Worm (Caenorhabditis elegans) whole organism, late embryonic: Measurements from ENCODE around the gene Y39G8B.5.

Experiments used
- C08G9.2 ChIP-seq: sonication (generic microtip); optimal IDR thresholded peaks from 2 replicates; lab custom pipeline; 2016; ENCODE audit warnings: mild to moderate bottlenecking, missing genetic modification characterization, moderate library complexity, missing compliant biosample characterization
- F13H6.1 ChIP-seq: sonication (generic microtip); optimal IDR thresholded peaks from 2 replicates; lab custom pipeline; 2016; ENCODE audit warnings: missing genetic modification characterization, missing compliant biosample characterization
- K02D7.2 ChIP-seq: sonication (generic microtip); optimal IDR thresholded peaks from 2 replicates; lab custom pipeline; 2017; ENCODE audit warnings: mild to moderate bottlenecking, missing genetic modification characterization, missing compliant biosample characterization
- T23F11.4 ChIP-seq: fragments of 200-800 bp; sonication (Bioruptor generic); optimal IDR thresholded peaks from 2 replicates; lab custom pipeline; 2018; ENCODE audit warnings: mild to moderate bottlenecking, missing genetic modification characterization, missing compliant biosample characterization
- ceh-14 ChIP-seq: sonication (generic microtip); optimal IDR thresholded peaks from 2 replicates; lab custom pipeline; 2016; ENCODE audit warnings: missing genotype, missing genetic modification characterization, missing compliant biosample characterization
- ceh-2 ChIP-seq: sonication (generic microtip); optimal IDR thresholded peaks from 2 replicates; lab custom pipeline; 2016; ENCODE audit warnings: missing genotype, missing genetic modification characterization, missing compliant biosample characterization
- ceh-24 ChIP-seq: sonication (generic microtip); optimal IDR thresholded peaks from 2 replicates; lab custom pipeline; 2016; ENCODE audit warnings: mild to moderate bottlenecking, missing genetic modification characterization, missing compliant biosample characterization
- ceh-30 ChIP-seq: fragments of 150-350 bp; optimal IDR thresholded peaks from 2 replicates; lab custom pipeline; 2014; ENCODE audit warnings: missing biosample characterization, missing genetic modification characterization
- ceh-31 ChIP-seq: sonication (generic microtip); optimal IDR thresholded peaks from 2 replicates; lab custom pipeline; 2016; ENCODE audit warnings: missing genetic modification characterization, missing compliant biosample characterization
- ceh-34 ChIP-seq: sonication (generic microtip); optimal IDR thresholded peaks from 2 replicates; lab custom pipeline; 2016; ENCODE audit warnings: mild to moderate bottlenecking, missing genetic modification characterization, missing compliant biosample characterization
- ceh-6 ChIP-seq: fragments of 200-800 bp; sonication (Bioruptor generic); optimal IDR thresholded peaks from 2 replicates; lab custom pipeline; 2018; ENCODE audit warnings: mild to moderate bottlenecking, missing genetic modification characterization, missing compliant biosample characterization
- dve-1 ChIP-seq: sonication (generic microtip); optimal IDR thresholded peaks from 2 replicates; lab custom pipeline; 2017; ENCODE audit warnings: antibody characterized with exemption, mild to moderate bottlenecking, missing genetic modification characterization, missing compliant biosample characterization
- elt-2 ChIP-seq: sonication (generic microtip); optimal IDR thresholded peaks from 2 replicates; lab custom pipeline; 2016; ENCODE audit warnings: missing genetic modification reagents, missing genetic modification characterization, missing compliant biosample characterization
- elt-4 ChIP-seq: sonication (generic microtip); optimal IDR thresholded peaks from 2 replicates; lab custom pipeline; 2016; ENCODE audit warnings: missing genetic modification characterization, missing compliant biosample characterization
- ets-4 ChIP-seq: sonication (generic microtip); optimal IDR thresholded peaks from 2 replicates; lab custom pipeline; 2016; ENCODE audit warnings: missing genetic modification characterization, missing compliant biosample characterization
- fax-1 ChIP-seq: sonication (generic microtip); optimal IDR thresholded peaks from 2 replicates; lab custom pipeline; 2016; ENCODE audit warnings: missing genotype, missing genetic modification characterization, missing compliant biosample characterization
- fkh-10 ChIP-seq: fragments of 150-350 bp; optimal IDR thresholded peaks from 2 replicates; lab custom pipeline; 2014; ENCODE audit warnings: missing biosample characterization, missing genetic modification reagents, missing genetic modification characterization
- hlh-6 ChIP-seq: sonication (generic microtip); optimal IDR thresholded peaks from 2 replicates; lab custom pipeline; 2016; ENCODE audit warnings: missing genotype, missing genetic modification characterization, missing compliant biosample characterization
- hlh-8 ChIP-seq: sonication (generic microtip); optimal IDR thresholded peaks from 2 replicates; lab custom pipeline; 2016; ENCODE audit warnings: missing genotype, missing genetic modification characterization, missing compliant biosample characterization
- lim-6 ChIP-seq: sonication (generic microtip); optimal IDR thresholded peaks from 2 replicates; lab custom pipeline; 2016; ENCODE audit warnings: missing genetic modification characterization, missing compliant biosample characterization
- mec-3 ChIP-seq: sonication (generic microtip); optimal IDR thresholded peaks from 2 replicates; lab custom pipeline; 2016; ENCODE audit warnings: borderline replicate concordance, missing genetic modification characterization, missing compliant biosample characterization
- nfya-1 ChIP-seq: sonication (generic microtip); optimal IDR thresholded peaks from 2 replicates; lab custom pipeline; 2017; ENCODE audit warnings: missing genetic modification characterization, mild to moderate bottlenecking, missing compliant biosample characterization, antibody characterized with exemption, moderate library complexity
- nhr-232 ChIP-seq: sonication (generic microtip); optimal IDR thresholded peaks from 2 replicates; lab custom pipeline; 2016; ENCODE audit warnings: missing genetic modification characterization, missing compliant biosample characterization
- npax-4 ChIP-seq: sonication (generic microtip); optimal IDR thresholded peaks from 2 replicates; lab custom pipeline; 2016; ENCODE audit warnings: missing genetic modification characterization, missing compliant biosample characterization
- pax-1 ChIP-seq: fragments of 150-350 bp; optimal IDR thresholded peaks from 2 replicates; lab custom pipeline; 2014; ENCODE audit warnings: missing biosample characterization, missing genetic modification characterization
- pha-2 ChIP-seq: sonication (generic microtip); optimal IDR thresholded peaks from 2 replicates; lab custom pipeline; 2017; ENCODE audit warnings: mild to moderate bottlenecking, missing genetic modification characterization, missing compliant biosample characterization
- pha-4 ChIP-seq: fragments of 150-350 bp; optimal IDR thresholded peaks from 2 replicates; lab custom pipeline; 2018; ENCODE audit warnings: missing biosample characterization, missing genetic modification reagents, missing genetic modification characterization
- pqm-1 ChIP-seq: sonication (generic microtip); optimal IDR thresholded peaks from 2 replicates; lab custom pipeline; 2016; ENCODE audit warnings: missing genetic modification characterization, missing compliant biosample characterization
- rnt-1 ChIP-seq: sonication (generic microtip); optimal IDR thresholded peaks from 2 replicates; lab custom pipeline; 2016; ENCODE audit warnings: missing genetic modification characterization, missing compliant biosample characterization
- sdc-2 ChIP-seq: sonication (generic microtip); optimal IDR thresholded peaks from 2 replicates; lab custom pipeline; 2016; ENCODE audit warnings: missing genotype, missing genetic modification characterization, missing compliant biosample characterization
- sox-2 ChIP-seq: fragments of 200-800 bp; sonication (Bioruptor generic); IDR thresholded peaks from 2 replicates; pipeline ENCODE4 v1.3.6; 2022; ENCODE audit warnings: missing genetic modification reagents, missing genetic modification characterization, missing compliant biosample characterization
- sox-4 ChIP-seq: sonication (generic microtip); optimal IDR thresholded peaks from 2 replicates; lab custom pipeline; 2017; ENCODE audit warnings: mild to moderate bottlenecking, missing genetic modification characterization, inconsistent platforms, missing compliant biosample characterization
- tbx-7 ChIP-seq: sonication (generic microtip); optimal IDR thresholded peaks from 2 replicates; lab custom pipeline; 2016; ENCODE audit warnings: missing genotype, missing genetic modification characterization, missing compliant biosample characterization
- unc-42 ChIP-seq: sonication (generic microtip); optimal IDR thresholded peaks from 2 replicates; lab custom pipeline; 2016; ENCODE audit warnings: missing genotype, missing genetic modification characterization, missing compliant biosample characterization
- unc-55 ChIP-seq: sonication (generic microtip); optimal IDR thresholded peaks from 2 replicates; lab custom pipeline; 2017; ENCODE audit warnings: missing biosample characterization, missing genetic modification reagents, missing genetic modification characterization
- unc-86 ChIP-seq: sonication (generic microtip); optimal IDR thresholded peaks from 2 replicates; lab custom pipeline; 2016; ENCODE audit warnings: missing genetic modification characterization, missing compliant biosample characterization
- zip-5 ChIP-seq: sonication (generic microtip); optimal IDR thresholded peaks from 2 replicates; lab custom pipeline; 2016; ENCODE audit warnings: missing genetic modification characterization, missing compliant biosample characterization

The Y39G8B.5 gene

DNA sequence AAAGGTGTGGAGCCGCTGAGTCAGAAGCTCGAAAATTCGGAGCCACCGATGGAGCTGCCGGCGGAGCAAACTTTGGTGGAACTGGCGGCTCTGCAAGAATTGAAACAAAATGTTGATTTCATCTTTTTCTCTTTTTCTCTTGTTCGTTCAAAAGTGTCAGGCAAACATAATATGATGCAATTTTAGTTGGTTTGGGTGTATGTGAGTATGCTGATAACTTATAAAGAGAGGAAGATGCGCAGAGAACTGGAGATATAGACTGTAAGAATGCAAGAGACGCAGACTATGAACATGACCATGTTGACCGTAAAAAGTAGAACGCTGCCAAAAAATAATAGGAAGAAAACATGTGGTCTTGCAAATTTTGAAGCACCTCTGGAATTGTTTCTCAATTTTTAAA lies 37.6 kb downstream of the Y39G8B.5 start:
- peak; percentile 59 for TF ChIP-seq elt-2
- no peak for TF ChIP-seq pha-4 (tag; lab: Kevin White, UChicago)
- TF ChIP-seq npax-4 (tag; lab: Kevin White, UChicago): no peak
- TF ChIP-seq mec-3 (tag; lab: Kevin White, UChicago): no peak
- TF ChIP-seq rnt-1 (tag; lab: Kevin White, UChicago): no peak

DNA sequence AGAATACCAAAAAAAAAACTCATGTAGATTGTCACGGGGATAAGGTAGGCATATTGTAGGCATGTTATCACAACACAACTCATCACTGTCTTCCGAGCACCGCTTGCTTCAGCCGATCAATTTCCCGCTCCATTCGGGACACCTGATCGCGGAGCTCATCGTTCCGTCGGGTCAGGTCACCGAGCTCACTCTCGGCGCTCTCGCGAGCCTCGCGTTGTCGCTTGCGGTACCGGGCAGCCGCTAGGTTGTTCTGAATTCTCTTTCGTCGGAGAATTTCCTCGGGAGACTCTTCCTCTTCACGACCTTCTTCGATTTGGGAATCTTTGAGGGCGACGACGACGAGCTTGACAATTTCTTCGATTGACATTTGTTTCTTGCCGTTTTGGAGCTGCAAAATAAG lies 39.7 kb downstream of the Y39G8B.5 start:
- TF ChIP-seq rnt-1 (tag; lab: Kevin White, UChicago): no peak
- no peak for TF ChIP-seq pha-4 (tag; lab: Kevin White, UChicago)
- TF ChIP-seq C08G9.2 (tag; lab: Kevin White, UChicago): no peak
- no peak for TF ChIP-seq hlh-6 (tag; lab: Kevin White, UChicago)
- no peak for TF ChIP-seq nhr-232 (tag; lab: Kevin White, UChicago)
- TF ChIP-seq unc-42 (tag; lab: Kevin White, UChicago): no peak
- no peak for TF ChIP-seq ceh-2 (tag; lab: Kevin White, UChicago)
- TF ChIP-seq K02D7.2 (tag; lab: Kevin White, UChicago): no peak
- TF ChIP-seq ceh-30 (tag; lab: Kevin White, UChicago): no peak
- TF ChIP-seq fax-1: no peak
- TF ChIP-seq elt-4 (tag; lab: Kevin White, UChicago): no peak
- no peak for TF ChIP-seq elt-2
- no peak for TF ChIP-seq ceh-34 (tag; lab: Kevin White, UChicago)

DNA sequence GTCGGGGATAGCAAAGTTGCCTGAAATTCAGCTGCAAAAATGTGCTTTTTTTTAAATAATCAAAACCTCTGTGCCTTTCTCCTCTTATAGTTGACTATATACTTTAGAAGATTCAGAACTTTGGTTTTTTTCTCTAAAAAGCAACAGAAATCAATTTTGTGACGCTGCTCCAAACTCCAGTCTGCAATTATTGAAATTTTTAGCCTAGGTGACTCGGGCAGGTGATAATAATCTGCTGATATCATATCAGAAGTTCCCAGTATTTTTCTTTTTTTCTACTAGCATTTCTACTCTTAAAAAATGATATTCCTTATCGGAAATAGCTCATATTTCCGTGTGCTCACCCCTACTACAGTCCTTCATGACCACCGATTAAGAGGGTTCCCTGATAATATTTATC lies 42.4 kb downstream of the Y39G8B.5 start, which contains the start of gene sre-44:
Gene sre-44 (plus strand): TSS at position 301 of the 400 bp plus-strand sequence.
- TF ChIP-seq unc-42 (tag; lab: Kevin White, UChicago) (no peak), ceh-14 (no peak), hlh-8 (no peak), elt-2 (peak; percentile 54), sox-2 (no peak), zip-5 (tag; lab: Kevin White, UChicago) (no peak)

- TF ChIP-seq sdc-2: no peak
- no peak for TF ChIP-seq F13H6.1 (tag; lab: Kevin White, UChicago)
- no peak for TF ChIP-seq fax-1
- no peak for TF ChIP-seq pha-2 (tag; lab: Kevin White, UChicago)
- no peak for TF ChIP-seq elt-4 (tag; lab: Kevin White, UChicago)
- no peak for TF ChIP-seq lim-6 (tag; lab: Kevin White, UChicago)
- TF ChIP-seq unc-55 (GFP tag; lab: Kevin White, UChicago): no peak
- no peak for TF ChIP-seq T23F11.4 (GFP tag; lab: Kevin White, UChicago)
- no peak for TF ChIP-seq tbx-7
- TF ChIP-seq dve-1 (tag; lab: Kevin White, UChicago): no peak
- no peak for TF ChIP-seq sox-4 (tag; lab: Kevin White, UChicago)
- TF ChIP-seq fkh-10 (GFP tag; lab: Kevin White, UChicago): no peak
- no peak for TF ChIP-seq unc-86 (tag; lab: Kevin White, UChicago)
- no peak for TF ChIP-seq ceh-6 (GFP tag; lab: Kevin White, UChicago)
- TF ChIP-seq pax-1: no peak
These were observed 46.1 kb downstream of the Y39G8B.5 start for ce11 chrII:13945527-13945926.

ce11 chrII:13939531-13939930 lies 52.1 kb downstream of the Y39G8B.5 start, which contains the start of gene W07G1.1:
W07G1.1 (minus strand) TSS chrII:13939631.
- TF ChIP-seq ets-4 (tag; lab: Kevin White, UChicago): no peak
- TF ChIP-seq F13H6.1 (tag; lab: Kevin White, UChicago): no peak
- TF ChIP-seq fkh-10 (GFP tag; lab: Kevin White, UChicago): no peak
- no peak for TF ChIP-seq unc-55 (GFP tag; lab: Kevin White, UChicago)
- no peak for TF ChIP-seq unc-42 (tag; lab: Kevin White, UChicago)
- no peak for TF ChIP-seq sox-2
- TF ChIP-seq hlh-8: no peak
- no peak for TF ChIP-seq unc-86 (tag; lab: Kevin White, UChicago)
- no peak for TF ChIP-seq elt-4 (tag; lab: Kevin White, UChicago)
- TF ChIP-seq nfya-1 (tag; lab: Kevin White, UChicago): no peak
- no peak for TF ChIP-seq hlh-6 (tag; lab: Kevin White, UChicago)
- no peak for TF ChIP-seq ceh-31
- TF ChIP-seq K02D7.2 (tag; lab: Kevin White, UChicago): no peak
- TF ChIP-seq ceh-24 (tag; lab: Kevin White, UChicago): no peak
- no peak for TF ChIP-seq pqm-1 (tag; lab: Kevin White, UChicago)
- TF ChIP-seq ceh-6 (GFP tag; lab: Kevin White, UChicago): no peak
- TF ChIP-seq T23F11.4 (GFP tag; lab: Kevin White, UChicago): no peak
- no peak for TF ChIP-seq C08G9.2 (tag; lab: Kevin White, UChicago)
